3 fruit fly cellular contexts compared by ENCODE assay signal in the genomic region with DNA sequence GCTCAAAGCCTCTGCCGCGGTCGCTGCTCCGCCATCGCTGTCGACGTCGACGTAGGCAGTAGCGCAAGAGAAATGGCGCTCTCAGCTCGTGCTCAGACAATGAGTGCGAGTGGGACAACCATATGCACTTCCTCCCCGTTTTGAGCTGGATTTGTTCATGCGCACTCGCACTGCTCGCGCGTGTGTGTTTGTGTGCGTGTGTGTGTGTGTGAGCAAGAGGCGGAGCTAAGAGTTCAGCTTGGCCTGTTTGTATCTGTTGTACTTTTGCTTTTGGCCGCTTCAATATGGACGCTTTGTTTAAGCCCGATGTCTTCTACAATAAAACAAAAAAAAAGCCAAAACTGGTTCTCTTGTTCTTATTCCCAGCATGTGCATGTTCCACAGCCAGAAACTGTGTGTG.
TF ChIP-seq lines count a peak whose summit lies in the region.

No protein-coding gene starts in this region.

TF ChIP-seq in whole organism, adult, 20 proteins besides CTCF, POLR2A, EP300 and RAD21 (continued from another document):
- no peak for TF ChIP-seq CG7045 (GFP tag; optimal IDR thresholded peaks at IDR 0.05; lab: Kevin White, UChicago)
TF ChIP-seq in whole organism, adult: peak in this region for 2.

TF ChIP-seq in whole organism, embryonic, 481 proteins besides CTCF, POLR2A, EP300 and RAD21 (continued from another document and continues in another):
- TF ChIP-seq chif (GFP tag; optimal IDR thresholded peaks at IDR 0.05; lab: Kevin White, UChicago) (no peak), zen2 (GFP tag; IDR thresholded peaks at IDR 0.05; lab: Robert Waterston, UW; ENCODE audit: partially characterized antibody) (0 out of 3 replicates have a peak, but pooled peaks have one; percentile 36), z (GFP tag; IDR thresholded peaks at IDR 0.05; lab: Robert Waterston, UW) (peak; percentile 78), CG3065 (GFP tag; optimal IDR thresholded peaks at IDR 0.05; lab: Kevin White, UChicago) (no peak), CG17328 (GFP tag; IDR thresholded peaks at IDR 0.05; lab: Robert Waterston, UW) (peak; percentile 57; the same call in 1 of the 2 replicates), CG15011 (GFP tag; optimal IDR thresholded peaks at IDR 0.05; lab: Kevin White, UChicago) (no peak), btn (GFP tag; optimal IDR thresholded peaks at IDR 0.05; lab: Kevin White, UChicago) (no peak), CG5953 (GFP tag; IDR thresholded peaks at IDR 0.05; lab: Robert Waterston, UW) (0 out of 2 replicates have a peak, but pooled peaks have one; percentile 5), CG14710 (tag; optimal IDR thresholded peaks at IDR 0.05; lab: Kevin White, UChicago) (no peak), CG4424 (GFP tag; optimal IDR thresholded peaks at IDR 0.05; lab: Kevin White, UChicago) (no peak), CG3163 (GFP tag; optimal IDR thresholded peaks at IDR 0.05; lab: Kevin White, UChicago) (no peak), CG11504 (tag; optimal IDR thresholded peaks at IDR 0.05; lab: Kevin White, UChicago) (no peak), disco-r (GFP tag; optimal IDR thresholded peaks at IDR 0.05; lab: Kevin White, UChicago) (no peak), CG7357 (GFP tag; IDR thresholded peaks at IDR 0.05; lab: Robert Waterston, UW) (no peak), CG1529 (GFP tag; optimal IDR thresholded peaks at IDR 0.05; lab: Kevin White, UChicago) (no peak), Vsx1 (GFP tag; optimal IDR thresholded peaks at IDR 0.05; lab: Kevin White, UChicago) (no peak), CG4360 (GFP tag; IDR thresholded peaks at IDR 0.05; lab: Robert Waterston, UW) (0 out of 2 replicates have a peak, but pooled peaks have one; percentile 41), CG11560 (tag; IDR thresholded peaks at IDR 0.05; lab: Robert Waterston, UW) (no peak), sug (tag; optimal IDR thresholded peaks at IDR 0.05; lab: Kevin White, UChicago) (no peak), Side (GFP tag; optimal IDR thresholded peaks at IDR 0.05; lab: Kevin White, UChicago) (no peak), CG1024 (GFP tag; IDR thresholded peaks at IDR 0.05; lab: Robert Waterston, UW) (no peak), CG15601 (tag; optimal IDR thresholded peaks at IDR 0.05; lab: Kevin White, UChicago) (no peak), salm (tag; optimal IDR thresholded peaks at IDR 0.05; lab: Kevin White, UChicago) (no peak), hth (optimal IDR thresholded peaks at IDR 0.05; lab: Kevin White, UChicago) (no peak), CG3838 (GFP tag; optimal IDR thresholded peaks at IDR 0.05; lab: Kevin White, UChicago) (no peak), CG7987 (GFP tag; optimal IDR thresholded peaks at IDR 0.05; lab: Kevin White, UChicago) (peak; percentile 19), Taf1 (GFP tag; IDR thresholded peaks at IDR 0.05; lab: Robert Waterston, UW) (no peak), CG2889 (GFP tag; IDR thresholded peaks at IDR 0.05; lab: Robert Waterston, UW) (no peak), CG6813 (GFP tag; optimal IDR thresholded peaks at IDR 0.05; lab: Kevin White, UChicago) (peak; percentile 26), ci (GFP tag; IDR thresholded peaks at IDR 0.05; lab: Robert Waterston, UW) (peak; percentile 86), psq (GFP tag; optimal IDR thresholded peaks at IDR 0.05; lab: Kevin White, UChicago) (no peak), ATbp (GFP tag; optimal IDR thresholded peaks at IDR 0.05; lab: Kevin White, UChicago) (no peak), cg (GFP tag; optimal IDR thresholded peaks at IDR 0.05; lab: Kevin White, UChicago) (peak; percentile 96), Hand (GFP tag; optimal IDR thresholded peaks at IDR 0.05; lab: Kevin White, UChicago) (no peak), tap (tag; optimal IDR thresholded peaks at IDR 0.05; lab: Kevin White, UChicago) (no peak), Ada2b (GFP tag; IDR thresholded peaks at IDR 0.05; lab: Robert Waterston, UW) (no peak), gcm (GFP tag; optimal IDR thresholded peaks at IDR 0.05; lab: Kevin White, UChicago) (peak; percentile 30), fu2 (GFP tag; optimal IDR thresholded peaks at IDR 0.05; lab: Kevin White, UChicago) (no peak), odd (GFP tag; optimal IDR thresholded peaks at IDR 0.05; lab: Kevin White, UChicago) (peak; percentile 6), pnt (GFP tag; optimal IDR thresholded peaks at IDR 0.05; lab: Kevin White, UChicago) (no peak), Hmx (GFP tag; optimal IDR thresholded peaks at IDR 0.05; lab: Kevin White, UChicago) (no peak), Neu2 (GFP tag; optimal IDR thresholded peaks at IDR 0.05; lab: Kevin White, UChicago; ENCODE audit: borderline replicate concordance) (no peak), sob (GFP tag; IDR thresholded peaks at IDR 0.05; lab: Robert Waterston, UW) (peak; percentile 28; the same call in 1 of the 2 replicates), fru (optimal IDR thresholded peaks at IDR 0.05; lab: Kevin White, UChicago) (no peak), CG1647 (GFP tag; optimal IDR thresholded peaks at IDR 0.05; lab: Kevin White, UChicago) (no peak), Nf-YC (tag; optimal IDR thresholded peaks at IDR 0.05; lab: Kevin White, UChicago) (peak; percentile 98), sqz (GFP tag; optimal IDR thresholded peaks at IDR 0.05; lab: Kevin White, UChicago) (peak; percentile 68), ftz-f1 (GFP tag; optimal IDR thresholded peaks at IDR 0.05; lab: Kevin White, UChicago) (no peak), CG12659 (GFP tag; optimal IDR thresholded peaks at IDR 0.05; lab: Kevin White, UChicago) (no peak), pb (GFP tag; optimal IDR thresholded peaks at IDR 0.05; lab: Kevin White, UChicago) (no peak), CG9817 (tag; optimal IDR thresholded peaks at IDR 0.05; lab: Kevin White, UChicago) (no peak), Ets97D (GFP tag; optimal IDR thresholded peaks at IDR 0.05; lab: Kevin White, UChicago) (peak; percentile 47), Hr51 (GFP tag; optimal IDR thresholded peaks at IDR 0.05; lab: Kevin White, UChicago) (no peak), CG6791 (GFP tag; IDR thresholded peaks at IDR 0.05; lab: Robert Waterston, UW; ENCODE audit: partially characterized antibody) (no peak), CG17612 (GFP tag; IDR thresholded peaks at IDR 0.05; lab: Robert Waterston, UW) (no peak), zfh2 (GFP tag; optimal IDR thresholded peaks at IDR 0.05; lab: Kevin White, UChicago) (no peak), chinmo (GFP tag; IDR thresholded peaks at IDR 0.05; lab: Robert Waterston, UW; ENCODE audit: partially characterized antibody) (peak; percentile 77; the same call in 1 of the 4 replicates), mirr (GFP tag; optimal IDR thresholded peaks at IDR 0.05; lab: Kevin White, UChicago) (peak; percentile 42), shn (GFP tag; optimal IDR thresholded peaks at IDR 0.05; lab: Kevin White, UChicago) (no peak), Nf-YA (GFP tag; IDR thresholded peaks at IDR 0.05; lab: Robert Waterston, UW) (peak; percentile 71; the same call in 1 of the 2 replicates), CG8388 (GFP tag; optimal IDR thresholded peaks at IDR 0.05; lab: Kevin White, UChicago) (no peak), pan (optimal IDR thresholded peaks at IDR 0.05; lab: Kevin White, UChicago) (no peak), pan (GFP tag; optimal IDR thresholded peaks at IDR 0.05 in 1 of 2, IDR thresholded peaks at IDR 0.05 in 1 of 2) (peak in 1 of 2 experiments; percentile 45)

TF ChIP-seq in whole organism, prepupa, 60 proteins besides CTCF, POLR2A, EP300 and RAD21 (continued from another document):
- TF ChIP-seq CG11762 (GFP tag; optimal IDR thresholded peaks at IDR 0.05; lab: Kevin White, UChicago; ENCODE audit: insufficient read depth) (no peak), Eip75B (GFP tag; optimal IDR thresholded peaks at IDR 0.05; lab: Kevin White, UChicago) (no peak), CG11902 (GFP tag; optimal IDR thresholded peaks at IDR 0.05; lab: Kevin White, UChicago) (no peak), CG3919 (GFP tag; optimal IDR thresholded peaks at IDR 0.05; lab: Kevin White, UChicago) (no peak), CG3032 (tag; optimal IDR thresholded peaks at IDR 0.05; lab: Kevin White, UChicago) (no peak), Smox (GFP tag; optimal IDR thresholded peaks at IDR 0.05; lab: Kevin White, UChicago) (no peak), Ets96B (tag; optimal IDR thresholded peaks at IDR 0.05; lab: Kevin White, UChicago) (no peak), Met (GFP tag; optimal IDR thresholded peaks at IDR 0.05; lab: Kevin White, UChicago) (no peak), CG10669 (GFP tag; optimal IDR thresholded peaks at IDR 0.05; lab: Kevin White, UChicago) (peak; percentile 2), CG31627 (GFP tag; optimal IDR thresholded peaks at IDR 0.05; lab: Kevin White, UChicago) (no peak), Eip93F (GFP tag; optimal IDR thresholded peaks at IDR 0.05; lab: Kevin White, UChicago) (no peak), CG6854 (GFP tag; optimal IDR thresholded peaks at IDR 0.05; lab: Kevin White, UChicago) (peak; percentile 82), spab (GFP tag; optimal IDR thresholded peaks at IDR 0.05; lab: Kevin White, UChicago) (no peak), CG6808 (GFP tag; optimal IDR thresholded peaks at IDR 0.05; lab: Kevin White, UChicago) (peak; percentile 13), Lpt (GFP tag; optimal IDR thresholded peaks at IDR 0.05; lab: Kevin White, UChicago) (no peak), CG16779 (tag; optimal IDR thresholded peaks at IDR 0.05; lab: Kevin White, UChicago) (no peak), fd85E (GFP tag; optimal IDR thresholded peaks at IDR 0.05; lab: Kevin White, UChicago) (no peak), CG1621 (tag; optimal IDR thresholded peaks at IDR 0.05; lab: Kevin White, UChicago) (no peak), CG6792 (GFP tag; optimal IDR thresholded peaks at IDR 0.05; lab: Kevin White, UChicago) (peak; percentile 15), pdm3 (GFP tag; optimal IDR thresholded peaks at IDR 0.05; lab: Kevin White, UChicago) (no peak), cyc (GFP tag; optimal IDR thresholded peaks at IDR 0.05; lab: Kevin White, UChicago) (no peak), fd59A (GFP tag; optimal IDR thresholded peaks at IDR 0.05; lab: Kevin White, UChicago) (no peak), Blimp-1 (GFP tag; optimal IDR thresholded peaks at IDR 0.05; lab: Kevin White, UChicago) (peak; percentile 45), CG6163 (GFP tag; IDR thresholded peaks at IDR 0.05; lab: Robert Waterston, UW) (peak; percentile 76), esn (GFP tag; optimal IDR thresholded peaks at IDR 0.05; lab: Kevin White, UChicago) (peak; percentile 49), CG4318 (GFP tag; optimal IDR thresholded peaks at IDR 0.05; lab: Kevin White, UChicago) (no peak), salr (GFP tag; optimal IDR thresholded peaks at IDR 0.05; lab: Kevin White, UChicago) (no peak), Sox102F (GFP tag; optimal IDR thresholded peaks at IDR 0.05; lab: Kevin White, UChicago) (no peak), svp (GFP tag; lab: Kevin White, UChicago) (no peak), fkh (GFP tag; optimal IDR thresholded peaks at IDR 0.05; lab: Kevin White, UChicago) (no peak), Ets21C (GFP tag; optimal IDR thresholded peaks at IDR 0.05; lab: Kevin White, UChicago) (no peak), OdsH (GFP tag; optimal IDR thresholded peaks at IDR 0.05; lab: Kevin White, UChicago) (no peak), CG8319 (GFP tag; optimal IDR thresholded peaks at IDR 0.05; lab: Kevin White, UChicago) (peak; percentile 22), topi (GFP tag; optimal IDR thresholded peaks at IDR 0.05; lab: Kevin White, UChicago) (no peak), lz (GFP tag; optimal IDR thresholded peaks at IDR 0.05; lab: Kevin White, UChicago) (peak; percentile 25), acj6 (GFP tag; optimal IDR thresholded peaks at IDR 0.05; lab: Kevin White, UChicago) (no peak), CG8632 (GFP tag; optimal IDR thresholded peaks at IDR 0.05; lab: Kevin White, UChicago) (no peak), CG10631 (GFP tag; optimal IDR thresholded peaks at IDR 0.05; lab: Kevin White, UChicago) (no peak), Gug (GFP tag; IDR thresholded peaks at IDR 0.05; lab: Robert Waterston, UW) (no peak), CG7368 (GFP tag; optimal IDR thresholded peaks at IDR 0.05; lab: Kevin White, UChicago) (peak; percentile 57), eg (GFP tag; IDR thresholded peaks at IDR 0.05; lab: Robert Waterston, UW) (peak; percentile 63; the same call in 1 of the 3 replicates), Sox14 (GFP tag; optimal IDR thresholded peaks at IDR 0.05; lab: Kevin White, UChicago) (peak; percentile 78), CG32006 (GFP tag; optimal IDR thresholded peaks at IDR 0.05; lab: Kevin White, UChicago) (no peak)
